Worm (Caenorhabditis elegans) whole organism, L4 larva: ENCODE measurements around the gene ZK622.5.

ENCODE experiments used
- Y105C5A.15 ChIP-seq: fragments of 200-800 bp; sonication (Bioruptor generic); IDR thresholded peaks from 2 replicates; pipeline ENCODE4 v1.3.6; 2022; ENCODE audit warnings: missing genetic modification characterization, missing compliant biosample characterization
- ZK546.5 ChIP-seq, 2 experiments: sonication (generic microtip); optimal IDR thresholded peaks; 2 replicates each; lab custom pipeline; 2017; ENCODE audit warnings: missing biosample characterization in 2 of 2, missing genetic modification characterization in 2 of 2
- dmd-8 ChIP-seq: fragments of 200-800 bp; sonication (Bioruptor generic); IDR thresholded peaks from 2 replicates; pipeline ENCODE4 v1.3.6; 2022; ENCODE audit warnings: missing genetic modification characterization, missing compliant biosample characterization
- mep-1 ChIP-seq: fragments of 150-350 bp; sonication (generic microtip); optimal IDR thresholded peaks from 3 replicates; lab custom pipeline; 2014; ENCODE audit warnings: missing biosample characterization, missing genetic modification characterization
- nhr-28 ChIP-seq: fragments of 150-350 bp; optimal IDR thresholded peaks from 2 replicates; lab custom pipeline; 2014; ENCODE audit warnings: missing biosample characterization, missing genetic modification characterization
- pha-4 ChIP-seq, 2 experiments: fragments of 150-350 bp in 1 of 2; fragments of 200-800 bp in 1 of 2; sonication (Bioruptor generic) in 1 of 2; IDR thresholded peaks in 1 of 2; optimal IDR thresholded peaks in 1 of 2; 2 replicates each; pipeline versions ENCODE4 v1.3.6 to Lab custom; 2014 to 2022; ENCODE audit warnings: missing genetic modification characterization in 2 of 2, missing genetic modification reagents in 2 of 2, missing biosample characterization in 1 of 2, missing compliant biosample characterization in 1 of 2
- skn-1 ChIP-seq: fragments of 150-350 bp; optimal IDR thresholded peaks from 2 replicates; lab custom pipeline; 2014; ENCODE audit warnings: missing biosample characterization, missing genetic modification characterization
- unc-130 ChIP-seq: sonication (generic microtip); optimal IDR thresholded peaks from 2 replicates; lab custom pipeline; 2016; ENCODE audit warnings: missing genetic modification reagents, missing genetic modification characterization, missing compliant biosample characterization

DNA sequence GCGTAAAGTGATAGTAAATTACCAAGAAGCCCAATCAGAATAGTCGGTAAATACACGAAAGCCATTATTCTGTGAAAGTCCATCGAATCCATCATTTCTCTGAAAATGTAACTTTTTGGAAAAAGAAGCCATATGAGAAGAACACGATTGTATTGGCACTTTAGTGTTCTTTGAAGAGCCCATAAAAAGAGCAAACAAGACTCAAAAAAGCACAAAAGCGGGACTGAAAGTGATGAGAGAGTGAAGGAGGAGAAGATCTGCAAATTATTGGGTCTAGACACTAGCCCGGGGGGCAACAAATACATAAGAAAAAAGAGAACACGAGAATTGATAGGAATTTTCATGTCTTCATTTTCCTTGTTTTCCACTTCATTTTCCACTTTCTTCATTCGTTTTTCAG is 33.8 kb upstream of the ZK622.5 start, which contains the start of gene frpr-4:
- no peak for TF ChIP-seq mep-1
- TF ChIP-seq Y105C5A.15 (GFP tag; lab: Robert Waterston, UW), result no peak
- TF ChIP-seq dmd-8 (GFP tag; lab: Robert Waterston, UW), result no peak
- no peak for TF ChIP-seq ZK546.5 (tag; optimal IDR thresholded peaks at IDR 0.05; lab: Kevin White, UChicago)
- TF ChIP-seq nhr-28 (tag; lab: Kevin White, UChicago), result no peak
- no peak for TF ChIP-seq pha-4 (GFP tag; IDR thresholded peaks at IDR 0.05; lab: Robert Waterston, UW)
- no peak for TF ChIP-seq pha-4 (tag; optimal IDR thresholded peaks at IDR 0.05; lab: Kevin White, UChicago)
- no peak for TF ChIP-seq skn-1 (tag; lab: Kevin White, UChicago)
- TF ChIP-seq unc-130, result no peak
